Worm (Caenorhabditis elegans): ENCODE data around the gene sdz-32.

DNA sequence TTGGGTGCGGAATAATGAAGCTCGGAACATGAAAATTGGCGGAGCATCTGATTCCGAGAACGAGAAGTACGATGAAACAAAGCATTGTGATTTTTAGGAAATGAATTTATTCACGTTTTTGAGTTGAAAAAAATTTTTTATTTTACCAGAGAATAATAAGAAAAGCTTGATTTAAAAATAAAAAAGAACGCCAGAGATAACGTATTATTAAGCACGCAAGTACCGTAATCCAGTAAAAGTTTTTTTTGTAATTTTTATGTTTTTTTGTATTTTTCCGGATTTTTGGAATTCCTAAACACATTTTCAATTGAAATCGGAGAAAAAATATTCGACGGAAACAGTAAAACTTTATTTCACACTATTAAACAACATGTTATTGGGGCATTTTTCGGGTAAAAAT, 30.7 kb upstream of the sdz-32 start, which contains the start of gene C16C8.22:
- no peak for TF ChIP-seq elt-3 (tag; optimal IDR thresholded peaks at IDR 0.05)
- no peak for TF ChIP-seq elt-2 (tag; optimal IDR thresholded peaks at IDR 0.05)
- TF ChIP-seq unc-39 (tag; optimal IDR thresholded peaks at IDR 0.05), result no peak
- TF ChIP-seq lin-39 (tag; optimal IDR thresholded peaks at IDR 0.05), result no peak
- TF ChIP-seq ama-1 (optimal IDR thresholded peaks at IDR 0.05), result no peak
- TF ChIP-seq jun-1 (tag; optimal IDR thresholded peaks at IDR 0.05), result no peak
- TF ChIP-seq zag-1 (tag; optimal IDR thresholded peaks at IDR 0.05), result no peak
- no peak for TF ChIP-seq ztf-11 (tag; optimal IDR thresholded peaks at IDR 0.05)
- no peak for TF ChIP-seq daf-12 (tag; optimal IDR thresholded peaks at IDR 0.05)

Measured in whole organism, L3 larva.